Worm (Caenorhabditis elegans) whole organism, young adult: ENCODE results near the gene ooc-3.

Experiments used
- B0019.2 ChIP-seq: fragments of 200-800 bp; sonication (Bioruptor generic); conservative IDR thresholded peaks from 2 replicates; pipeline ENCODE4 v1.3.6; 2022; ENCODE audit warnings: missing genetic modification reagents, missing genetic modification characterization, missing compliant biosample characterization
- B0261.1 ChIP-seq: sonication (generic microtip); optimal IDR thresholded peaks from 2 replicates; lab custom pipeline; 2016; ENCODE audit warnings: mild to moderate bottlenecking, missing genetic modification characterization, moderate library complexity, missing compliant biosample characterization
- C06A6.2 ChIP-seq: fragments of 200-800 bp; sonication (Bioruptor generic); conservative IDR thresholded peaks from 2 replicates; pipeline ENCODE4 v1.3.6; 2022; ENCODE audit warnings: missing genetic modification characterization, missing compliant biosample characterization
- C17E4.6 ChIP-seq: fragments of 200-800 bp; sonication (Bioruptor generic); IDR thresholded peaks from 2 replicates; pipeline ENCODE4 v1.3.6; 2022; ENCODE audit warnings: missing genetic modification reagents, missing genetic modification characterization, missing compliant biosample characterization
- F39B2.1 ChIP-seq: fragments of 200-800 bp; sonication (Bioruptor generic); IDR thresholded peaks from 2 replicates; pipeline ENCODE4 v1.3.6; 2022; ENCODE audit warnings: missing genetic modification reagents, missing genetic modification characterization, missing compliant biosample characterization
- F49E8.2 ChIP-seq: sonication (generic microtip); optimal IDR thresholded peaks from 3 replicates; lab custom pipeline; 2017; ENCODE audit warnings: missing genetic modification characterization, mild to moderate bottlenecking, missing compliant biosample characterization, antibody characterized with exemption, moderate library complexity; ENCODE audit not compliant: insufficient read depth
- F55B11.4 ChIP-seq: sonication (generic microtip); optimal IDR thresholded peaks from 2 replicates; lab custom pipeline; 2016; ENCODE audit warnings: missing compliant biosample characterization, missing genetic modification characterization, borderline replicate concordance; ENCODE audit not compliant: insufficient read depth
- F57A8.1 ChIP-seq: fragments of 200-800 bp; sonication (Bioruptor generic); optimal IDR thresholded peaks from 2 replicates; lab custom pipeline; 2018; ENCODE audit warnings: mild to moderate bottlenecking, missing genetic modification characterization, moderate library complexity, missing compliant biosample characterization
- K12H6.12 ChIP-seq: fragments of 200-800 bp; sonication (Bioruptor generic); optimal IDR thresholded peaks from 2 replicates; lab custom pipeline; 2018; ENCODE audit warnings: mild to moderate bottlenecking, missing genetic modification characterization, missing compliant biosample characterization
- T07F8.4 ChIP-seq: sonication (generic microtip); optimal IDR thresholded peaks from 2 replicates; lab custom pipeline; 2016; ENCODE audit warnings: mild to moderate bottlenecking, missing genetic modification characterization, moderate library complexity, missing compliant biosample characterization
- Y53F4B.3 ChIP-seq: fragments of 200-800 bp; sonication (Bioruptor generic); IDR thresholded peaks from 2 replicates; pipeline ENCODE4 v1.3.6; 2022; ENCODE audit warnings: missing genetic modification reagents, missing genetic modification characterization, missing compliant biosample characterization
- Y67H2A.10 ChIP-seq: fragments of 200-800 bp; sonication (Bioruptor generic); conservative IDR thresholded peaks from 2 replicates; pipeline ENCODE4 v1.3.6; 2022; ENCODE audit warnings: missing genetic modification reagents, missing genetic modification characterization, missing compliant biosample characterization
- ZK185.1 ChIP-seq: sonication (generic microtip); optimal IDR thresholded peaks from 2 replicates; lab custom pipeline; 2016; ENCODE audit warnings: mild to moderate bottlenecking, missing genetic modification characterization, missing compliant biosample characterization; ENCODE audit not compliant: poor library complexity, severe bottlenecking
- ama-1 ChIP-seq, 3 experiments: fragments of 150-350 bp in 1 of 3; sonication (generic microtip) in 2 of 3; optimal IDR thresholded peaks; 2 replicates each; lab custom pipeline; 2014 to 2018; ENCODE audit warnings: missing biosample characterization in 2 of 3, missing genetic modification characterization in 2 of 3, missing genetic modification reagents in 2 of 3
- attf-3 ChIP-seq: fragments of 200-800 bp; sonication (Bioruptor generic); conservative IDR thresholded peaks from 2 replicates; pipeline ENCODE4 v1.3.6; 2022; ENCODE audit warnings: missing genetic modification reagents, missing genetic modification characterization, missing compliant biosample characterization
- bed-2 ChIP-seq: fragments of 200-800 bp; sonication (Bioruptor generic); IDR thresholded peaks from 2 replicates; pipeline ENCODE4 v1.3.6; 2022; ENCODE audit warnings: missing genetic modification reagents, missing genetic modification characterization, missing compliant biosample characterization
- ccch-3 ChIP-seq: fragments of 200-800 bp; sonication (Bioruptor generic); optimal IDR thresholded peaks from 2 replicates; lab custom pipeline; 2018; ENCODE audit warnings: mild to moderate bottlenecking, missing genetic modification characterization, missing compliant biosample characterization
- ceh-100 ChIP-seq: fragments of 200-800 bp; sonication (Bioruptor generic); IDR thresholded peaks from 2 replicates; pipeline ENCODE4 v1.3.6; 2022; ENCODE audit warnings: missing genetic modification reagents, missing genetic modification characterization, missing compliant biosample characterization
- ceh-27 ChIP-seq: fragments of 200-800 bp; sonication (Bioruptor generic); optimal IDR thresholded peaks from 2 replicates; lab custom pipeline; 2018; ENCODE audit warnings: mild to moderate bottlenecking, missing genetic modification characterization, moderate library complexity, missing compliant biosample characterization
- ceh-58 ChIP-seq: fragments of 200-800 bp; sonication (Bioruptor generic); IDR thresholded peaks from 2 replicates; pipeline ENCODE4 v1.3.6; 2022; ENCODE audit warnings: missing genetic modification characterization, missing compliant biosample characterization
- ceh-79 ChIP-seq: sonication (generic microtip); optimal IDR thresholded peaks from 2 replicates; lab custom pipeline; 2017; ENCODE audit warnings: mild to moderate bottlenecking, missing genetic modification characterization, missing compliant biosample characterization
- chd-7 ChIP-seq: sonication (generic microtip); optimal IDR thresholded peaks from 2 replicates; lab custom pipeline; 2016; ENCODE audit warnings: mild to moderate bottlenecking, missing genetic modification characterization, moderate library complexity, missing compliant biosample characterization
- egl-44 ChIP-seq: fragments of 200-800 bp; sonication (Bioruptor generic); IDR thresholded peaks from 2 replicates; pipeline ENCODE4 v1.3.6; 2022; ENCODE audit warnings: missing genetic modification reagents, missing genetic modification characterization, missing compliant biosample characterization
- egrh-3 ChIP-seq: fragments of 200-800 bp; sonication (Bioruptor generic); IDR thresholded peaks from 2 replicates; pipeline ENCODE4 v1.3.6; 2022; ENCODE audit warnings: missing genetic modification reagents, missing genetic modification characterization, missing compliant biosample characterization
- fkh-3 ChIP-seq: sonication (generic microtip); optimal IDR thresholded peaks from 2 replicates; lab custom pipeline; 2016; ENCODE audit warnings: mild to moderate bottlenecking, missing genetic modification characterization, missing compliant biosample characterization
- gei-17 ChIP-seq: fragments of 200-800 bp; sonication (Bioruptor generic); optimal IDR thresholded peaks from 2 replicates; lab custom pipeline; 2018; ENCODE audit warnings: mild to moderate bottlenecking, missing genetic modification characterization, missing compliant biosample characterization
- him-1 ChIP-seq: sonication (generic microtip); optimal IDR thresholded peaks from 2 replicates; lab custom pipeline; 2016; ENCODE audit warnings: missing genotype, missing genetic modification reagents, missing genetic modification characterization, missing compliant biosample characterization
- hlh-26 ChIP-seq: fragments of 200-800 bp; sonication (Bioruptor generic); conservative IDR thresholded peaks from 2 replicates; pipeline ENCODE4 v1.3.6; 2022; ENCODE audit warnings: missing genetic modification reagents, missing genetic modification characterization, missing compliant biosample characterization
- hmg-1.2 ChIP-seq: fragments of 200-800 bp; sonication (Bioruptor generic); IDR thresholded peaks from 2 replicates; pipeline ENCODE4 v1.3.6; 2022; ENCODE audit warnings: missing genetic modification reagents, missing genetic modification characterization, missing compliant biosample characterization
- hmg-20 ChIP-seq: fragments of 200-800 bp; sonication (Bioruptor generic); IDR thresholded peaks from 2 replicates; pipeline ENCODE4 v1.3.6; 2022; ENCODE audit warnings: missing genetic modification reagents, missing genetic modification characterization, missing compliant biosample characterization
- let-526 ChIP-seq: fragments of 200-800 bp; sonication (Bioruptor generic); IDR thresholded peaks from 2 replicates; pipeline ENCODE4 v1.3.6; 2022; ENCODE audit warnings: missing genetic modification reagents, missing genetic modification characterization, missing compliant biosample characterization
- let-607 ChIP-seq, 2 experiments: fragments of 200-800 bp in 1 of 2; sonication (Bioruptor generic) in 1 of 2; sonication (generic microtip) in 1 of 2; optimal IDR thresholded peaks; 2 replicates each; lab custom pipeline; 2016 to 2018; ENCODE audit warnings: mild to moderate bottlenecking in 2 of 2, missing compliant biosample characterization in 2 of 2, missing genetic modification characterization in 2 of 2, moderate library complexity in 2 of 2, missing genotype in 1 of 2
- lin-26 ChIP-seq: fragments of 200-800 bp; sonication (Bioruptor generic); IDR thresholded peaks from 2 replicates; pipeline ENCODE4 v1.3.6; 2022; ENCODE audit warnings: missing genetic modification reagents, missing genetic modification characterization, missing compliant biosample characterization
- lin-35 ChIP-seq, 3 experiments: fragments of 150-350 bp in 2 of 3; sonication (generic microtip) in 1 of 3; optimal IDR thresholded peaks; 2 replicates each; lab custom pipeline; 2014 to 2018; ENCODE audit warnings: missing biosample characterization in 3 of 3, missing genetic modification characterization in 3 of 3, missing genetic modification reagents in 3 of 3
- lir-1 ChIP-seq: fragments of 200-800 bp; sonication (Bioruptor generic); conservative IDR thresholded peaks from 2 replicates; pipeline ENCODE4 v1.3.6; 2022; ENCODE audit warnings: missing genetic modification reagents, missing genetic modification characterization, missing compliant biosample characterization
- madf-3 ChIP-seq: fragments of 200-800 bp; sonication (Bioruptor generic); IDR thresholded peaks from 2 replicates; pipeline ENCODE4 v1.3.6; 2022; ENCODE audit warnings: missing genetic modification reagents, missing genetic modification characterization, missing compliant biosample characterization
- madf-6 ChIP-seq: fragments of 200-800 bp; sonication (Bioruptor generic); IDR thresholded peaks from 2 replicates; pipeline ENCODE4 v1.3.6; 2022; ENCODE audit warnings: missing genetic modification reagents, missing genetic modification characterization, missing compliant biosample characterization
- mxl-1 ChIP-seq: sonication (generic microtip); optimal IDR thresholded peaks from 2 replicates; lab custom pipeline; 2016; ENCODE audit warnings: missing genetic modification characterization, missing compliant biosample characterization
- nhr-179 ChIP-seq: sonication (generic microtip); optimal IDR thresholded peaks from 2 replicates; lab custom pipeline; 2016; ENCODE audit warnings: mild to moderate bottlenecking, missing genetic modification characterization, missing compliant biosample characterization
- rcor-1 ChIP-seq: fragments of 200-800 bp; sonication (Bioruptor generic); IDR thresholded peaks from 2 replicates; pipeline ENCODE4 v1.3.6; 2022; ENCODE audit warnings: missing genetic modification reagents, missing genetic modification characterization, missing compliant biosample characterization
- rpc-1 ChIP-seq, 2 experiments: fragments of 150-350 bp in 1 of 2; sonication (generic microtip) in 1 of 2; optimal IDR thresholded peaks; 2 replicates each; lab custom pipeline; 2014 to 2018; ENCODE audit warnings: missing biosample characterization in 1 of 2, missing genetic modification characterization in 1 of 2, missing genetic modification reagents in 1 of 2, missing genotype in 1 of 2
- sdz-38 ChIP-seq: sonication (generic microtip); optimal IDR thresholded peaks from 2 replicates; lab custom pipeline; 2016; ENCODE audit warnings: missing genotype, missing genetic modification characterization, missing compliant biosample characterization
- somi-1 ChIP-seq: fragments of 200-800 bp; sonication (Bioruptor generic); optimal IDR thresholded peaks from 2 replicates; lab custom pipeline; 2018; ENCODE audit warnings: mild to moderate bottlenecking, missing genetic modification characterization, missing compliant biosample characterization
- tlf-1 ChIP-seq: fragments of 200-800 bp; sonication (Bioruptor generic); optimal IDR thresholded peaks from 2 replicates; lab custom pipeline; 2018; ENCODE audit warnings: mild to moderate bottlenecking, missing genetic modification characterization, missing compliant biosample characterization
- xnd-1 ChIP-seq: sonication (generic microtip); optimal IDR thresholded peaks from 2 replicates; lab custom pipeline; 2016; ENCODE audit warnings: missing genotype, missing genetic modification reagents, missing genetic modification characterization, missing compliant biosample characterization
- ztf-18 ChIP-seq: sonication (generic microtip); optimal IDR thresholded peaks from 2 replicates; lab custom pipeline; 2016; ENCODE audit warnings: missing genotype, mild to moderate bottlenecking, missing genetic modification characterization, missing compliant biosample characterization
- ztf-22 ChIP-seq: fragments of 200-800 bp; sonication (Bioruptor generic); optimal IDR thresholded peaks from 2 replicates; lab custom pipeline; 2018; ENCODE audit warnings: mild to moderate bottlenecking, missing genetic modification characterization, moderate library complexity, missing compliant biosample characterization

ooc-3 gene

ce11 chrII:11484600-11484999, 10.5 kb downstream of the ooc-3 start (continued):
- TF ChIP-seq gei-17 (GFP tag; lab: Kevin White, UChicago), result peak; percentile 47
- TF ChIP-seq T07F8.4 (tag; lab: Kevin White, UChicago), result peak; percentile 93
- TF ChIP-seq chd-7 (tag; lab: Kevin White, UChicago), result peak; percentile 93
- TF ChIP-seq let-526, result 0 out of 2 replicates have a peak, but pooled peaks have one; percentile 79
- TF ChIP-seq Y53F4B.3, result peak; percentile 83
- no peak for TF ChIP-seq F55B11.4 (tag; lab: Kevin White, UChicago)
- TF ChIP-seq rcor-1 (GFP tag; lab: Robert Waterston, UW), result peak; percentile 88
- TF ChIP-seq B0019.2 (GFP tag; lab: Robert Waterston, UW), result peak; percentile 72
- peak; percentile 97 for TF ChIP-seq egl-44 (GFP tag; lab: Robert Waterston, UW)
- 0 out of 2 replicates have a peak, but pooled peaks have one; percentile 50 for TF ChIP-seq Y67H2A.10 (GFP tag; lab: Robert Waterston, UW)
- no peak for TF ChIP-seq sdz-38
- TF ChIP-seq F39B2.1 (GFP tag; lab: Robert Waterston, UW), result peak; percentile 85; the same call in 1 of the 2 replicates
- TF ChIP-seq fkh-3, result peak; percentile 97
- TF ChIP-seq B0261.1 (tag; lab: Kevin White, UChicago), result peak; percentile 98
- TF ChIP-seq hlh-26, result 0 out of 2 replicates have a peak, but pooled peaks have one; percentile 25
- peak; percentile 75 for TF ChIP-seq nhr-179 (tag; lab: Kevin White, UChicago)
- peak; percentile 57 for TF ChIP-seq C06A6.2
- peak; percentile 71 for TF ChIP-seq attf-3 (GFP tag; lab: Robert Waterston, UW)
- peak; percentile 89 for TF ChIP-seq ztf-18
- TF ChIP-seq ama-1 (optimal IDR thresholded peaks at IDR 0.05; lab: Kevin White, UChicago), result no peak
- peak; percentile 92 to 93 for TF ChIP-seq ama-1 (GFP tag; optimal IDR thresholded peaks at IDR 0.05; lab: Kevin White, UChicago)
- TF ChIP-seq ZK185.1 (tag; lab: Kevin White, UChicago), result peak; percentile 95
- TF ChIP-seq let-607 (tag; optimal IDR thresholded peaks at IDR 0.05; lab: Kevin White, UChicago), result peak; percentile 67 to 78
- TF ChIP-seq egrh-3 (GFP tag; lab: Robert Waterston, UW), result peak; percentile 50
- TF ChIP-seq ceh-79 (tag; lab: Kevin White, UChicago), result peak; percentile 91
- peak; percentile 88 for TF ChIP-seq somi-1
- TF ChIP-seq ccch-3 (GFP tag; lab: Kevin White, UChicago), result peak; percentile 67
- peak; percentile 84 for TF ChIP-seq lir-1 (GFP tag; lab: Robert Waterston, UW)
- TF ChIP-seq bed-2 (GFP tag; lab: Robert Waterston, UW), result no peak
- peak; percentile 15 for TF ChIP-seq xnd-1 (tag; lab: Kevin White, UChicago)
- peak; percentile 77 for TF ChIP-seq K12H6.12 (tag; lab: Kevin White, UChicago)
- TF ChIP-seq madf-3 (GFP tag; lab: Robert Waterston, UW), result 0 out of 2 replicates have a peak, but pooled peaks have one; percentile 44
- TF ChIP-seq ceh-100, result peak; percentile 82
- TF ChIP-seq ztf-22 (GFP tag; lab: Kevin White, UChicago), result peak; percentile 57
- TF ChIP-seq F57A8.1, result peak; percentile 98
- TF ChIP-seq C17E4.6 (GFP tag; lab: Robert Waterston, UW), result peak; percentile 69
- peak; percentile 88 for TF ChIP-seq hmg-20 (GFP tag; lab: Robert Waterston, UW)
- TF ChIP-seq lin-26 (GFP tag; lab: Robert Waterston, UW), result peak; percentile 99
- TF ChIP-seq madf-6 (GFP tag; lab: Robert Waterston, UW), result peak; percentile 86
- TF ChIP-seq mxl-1 (tag; lab: Kevin White, UChicago), result peak; percentile 98
- peak; percentile 76 for TF ChIP-seq tlf-1
- TF ChIP-seq rpc-1 (optimal IDR thresholded peaks at IDR 0.05; lab: Kevin White, UChicago), result peak; percentile 84
- TF ChIP-seq rpc-1 (tag; optimal IDR thresholded peaks at IDR 0.05; lab: Kevin White, UChicago), result peak; percentile 99
- TF ChIP-seq hmg-1.2 (GFP tag; lab: Robert Waterston, UW), result peak; percentile 85
- TF ChIP-seq him-1 (tag; lab: Kevin White, UChicago), result peak; percentile 98
- peak; percentile 24 for TF ChIP-seq F49E8.2 (tag; lab: Kevin White, UChicago)
- peak in 1 of 3 experiments; percentile 78 for TF ChIP-seq lin-35 (GFP tag; optimal IDR thresholded peaks at IDR 0.05; lab: Kevin White, UChicago)
- TF ChIP-seq ceh-58 (GFP tag; lab: Robert Waterston, UW), result peak; percentile 87; the same call in 1 of the 2 replicates
- peak; percentile 94 for TF ChIP-seq ceh-27 (GFP tag; lab: Kevin White, UChicago)
